Worm (Caenorhabditis elegans): Measurements from ENCODE around the gene dyf-18.

DNA sequence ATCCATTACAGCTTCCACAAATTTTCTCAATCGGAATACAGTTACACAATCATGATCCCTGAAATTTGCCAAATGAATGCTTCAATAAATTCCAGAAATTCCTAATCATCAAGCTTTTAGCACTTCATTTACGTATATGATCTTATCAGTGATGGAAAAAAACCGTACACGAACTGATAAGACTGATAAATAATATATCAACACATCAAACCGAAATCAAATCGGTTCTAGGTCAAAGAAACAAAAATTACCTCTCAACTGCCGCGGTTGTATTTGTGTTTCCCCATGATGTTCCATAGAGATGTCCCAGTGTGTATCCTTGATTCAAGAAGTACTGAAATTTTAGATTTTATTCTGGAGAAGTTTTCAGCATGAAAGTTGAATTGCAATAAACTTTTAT lies 29.9 kb downstream of the dyf-18 start:
- TF ChIP-seq W03F9.2 (tag; optimal IDR thresholded peaks at IDR 0.05) (no peak), dao-5 (tag; optimal IDR thresholded peaks at IDR 0.05) (no peak)

Measured in whole organism, L4/young adult.